Worm (Caenorhabditis elegans): ENCODE results near the gene snap-29.

Gene snap-29

DNA sequence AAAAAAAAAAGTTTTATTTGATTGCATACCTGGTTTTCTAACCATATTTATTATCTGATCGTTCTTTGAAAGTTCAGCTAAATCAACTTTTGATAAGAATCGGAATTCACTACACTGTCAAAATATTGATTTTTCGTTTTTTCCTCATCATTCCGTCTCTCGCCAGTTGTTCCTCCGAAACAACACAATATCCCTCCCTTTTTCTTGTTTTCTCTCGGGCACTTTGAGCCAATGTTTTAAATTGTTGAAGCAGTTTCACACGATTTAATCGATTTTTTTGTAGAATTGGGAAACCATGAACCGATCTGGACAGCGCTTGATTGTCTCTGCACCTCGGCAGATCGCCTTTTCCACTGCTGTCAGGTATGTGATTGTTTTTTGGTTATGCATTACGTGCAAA lies 6.8 kb upstream of the snap-29 start, which contains the start of gene K02D10.1:
Gene K02D10.1, plus strand, starts transcription at position 284 of the 400 bp plus-strand sequence.
- TF ChIP-seq lsy-2 (tag; optimal IDR thresholded peaks at IDR 0.05) (peak in 1 of 2 experiments; percentile 1), ceh-44 (GFP tag; IDR thresholded peaks at IDR 0.05) (no peak), aha-1 (tag) (peak; percentile 81), mep-1 (tag; optimal IDR thresholded peaks at IDR 0.05) (no peak), ceh-28 (tag; optimal IDR thresholded peaks at IDR 0.05) (no peak), ama-1 (optimal IDR thresholded peaks at IDR 0.05) (peak; percentile 64), dpl-1 (GFP tag; optimal IDR thresholded peaks at IDR 0.05) (no peak), daf-16 (GFP tag; optimal IDR thresholded peaks at IDR 0.05) (no peak), daf-16 (tag; optimal IDR thresholded peaks at IDR 0.05) (peak; percentile 26)

- TF ChIP-seq hlh-11 (tag; optimal IDR thresholded peaks at IDR 0.05) (peak; percentile 15), mxl-2 (GFP tag; conservative IDR thresholded peaks at IDR 0.05) (no peak), nhr-10 (tag; optimal IDR thresholded peaks at IDR 0.05) (no peak), lin-38 (GFP tag; IDR thresholded peaks at IDR 0.05) (no peak), daf-19 (GFP tag; conservative IDR thresholded peaks at IDR 0.05) (no peak), Y105C5A.15 (GFP tag; IDR thresholded peaks at IDR 0.05) (0 out of 2 replicates have a peak, but pooled peaks have one; percentile 43), snpc-1.2 (GFP tag; IDR thresholded peaks at IDR 0.05) (no peak)
Measured at ce11 chrIII:8770243-8770642, 5.8 kb upstream of the snap-29 start.

- TF ChIP-seq egl-43 (GFP tag; IDR thresholded peaks at IDR 0.05) (no peak), mxl-3 (GFP tag; optimal IDR thresholded peaks at IDR 0.05) (no peak), egl-27 (tag; optimal IDR thresholded peaks at IDR 0.05) (no peak), ceh-82 (tag; optimal IDR thresholded peaks at IDR 0.05) (no peak), ZK546.5 (tag; optimal IDR thresholded peaks at IDR 0.05) (no peak), sdz-12 (GFP tag; optimal IDR thresholded peaks at IDR 0.05) (no peak), lsy-2 (tag; optimal IDR thresholded peaks at IDR 0.05) (no peak), gei-8 (GFP tag; optimal IDR thresholded peaks at IDR 0.05) (no peak), spr-1 (tag; optimal IDR thresholded peaks at IDR 0.05) (no peak), nhr-77 (tag; optimal IDR thresholded peaks at IDR 0.05) (no peak), snpc-4 (tag; optimal IDR thresholded peaks at IDR 0.05) (no peak), nhr-42 (GFP tag; IDR thresholded peaks at IDR 0.05) (no peak), dmd-6 (GFP tag; IDR thresholded peaks at IDR 0.05) (no peak), hlh-30 (tag; optimal IDR thresholded peaks at IDR 0.05; ENCODE audit: insufficient read depth) (no peak), R02D3.7 (tag; optimal IDR thresholded peaks at IDR 0.05) (no peak), lin-15B (tag; optimal IDR thresholded peaks at IDR 0.05) (no peak)
Measured at ce11 chrIII:8771162-8771561, 4.9 kb upstream of the snap-29 start, which contains the start of gene K02D10.2. Gene K02D10.2 (minus strand): TSS chrIII:8771262.

- TF ChIP-seq aha-1 (tag) = no peak
- no peak for TF ChIP-seq lin-1 (GFP tag; IDR thresholded peaks at IDR 0.05)
- TF ChIP-seq snpc-1.2 (GFP tag; IDR thresholded peaks at IDR 0.05) = no peak
- no peak for TF ChIP-seq ceh-82 (tag; optimal IDR thresholded peaks at IDR 0.05)
- TF ChIP-seq spr-3 (GFP tag; optimal IDR thresholded peaks at IDR 0.05) = no peak
Measured at ce11 chrIII:8771851-8772250, 4.2 kb upstream of the snap-29 start, which contains the start of gene K02D10.3. Gene K02D10.3 (minus strand): TSS chrIII:8771951.

ce11 chrIII:8772428-8773027 lies 3.5 kb upstream of the snap-29 start:
- TF ChIP-seq hlh-11 (tag; optimal IDR thresholded peaks at IDR 0.05) = peak; percentile 48
- TF ChIP-seq aha-1 (tag) = peak; percentile 28
- TF ChIP-seq nhr-11 (tag; optimal IDR thresholded peaks at IDR 0.05) = peak; percentile 5
- peak; percentile 10 for TF ChIP-seq nhr-48 (tag; optimal IDR thresholded peaks at IDR 0.05)
- peak; percentile 85 for TF ChIP-seq mxl-3 (GFP tag; optimal IDR thresholded peaks at IDR 0.05)
- TF ChIP-seq saeg-2 (GFP tag; IDR thresholded peaks at IDR 0.05) = no peak
- peak; percentile 21; the same call in 1 of the 2 replicates for TF ChIP-seq dmd-6 (GFP tag; IDR thresholded peaks at IDR 0.05)
- no peak for TF ChIP-seq madf-5 (GFP tag; IDR thresholded peaks at IDR 0.05)
